Worm (Caenorhabditis elegans) whole organism, mixed stage, embryonic: Measurements from ENCODE around the gene T14B1.1.

Experiments used
- M03D4.4 ChIP-seq: sonication (generic microtip); optimal IDR thresholded peaks from 2 replicates; lab custom pipeline; 2017; ENCODE audit warnings: mild to moderate bottlenecking, missing genetic modification characterization, missing compliant biosample characterization
- ces-1 ChIP-seq: fragments of 150-350 bp; optimal IDR thresholded peaks from 2 replicates; lab custom pipeline; 2014; ENCODE audit warnings: missing biosample characterization, missing genetic modification reagents, missing genetic modification characterization
- drap-1 ChIP-seq: fragments of 200-800 bp; sonication (Bioruptor generic); optimal IDR thresholded peaks from 3 replicates; lab custom pipeline; 2018; ENCODE audit warnings: mild to moderate bottlenecking, missing genetic modification characterization, missing compliant biosample characterization
- elt-1 ChIP-seq: sonication (generic microtip); optimal IDR thresholded peaks from 2 replicates; lab custom pipeline; 2017; ENCODE audit warnings: missing genetic modification characterization, mild to moderate bottlenecking, missing compliant biosample characterization, antibody characterized with exemption, moderate library complexity, borderline replicate concordance; ENCODE audit not compliant: insufficient read depth
- elt-3 ChIP-seq: fragments of 150-350 bp; optimal IDR thresholded peaks from 2 replicates; lab custom pipeline; 2014; ENCODE audit warnings: missing biosample characterization, missing genetic modification characterization
- mab-5 ChIP-seq: fragments of 150-350 bp; optimal IDR thresholded peaks from 2 replicates; lab custom pipeline; 2014; ENCODE audit warnings: missing biosample characterization, missing genetic modification characterization
- nhr-76 ChIP-seq: sonication (generic microtip); optimal IDR thresholded peaks from 2 replicates; lab custom pipeline; 2017; ENCODE audit warnings: missing biosample characterization, missing genetic modification characterization
- snpc-4 ChIP-seq: fragments of 150-350 bp; optimal IDR thresholded peaks from 2 replicates; lab custom pipeline; 2014; ENCODE audit warnings: missing biosample characterization, missing genetic modification characterization

- no peak for TF ChIP-seq elt-1 (tag; lab: Kevin White, UChicago)
- TF ChIP-seq drap-1 (GFP tag; lab: Kevin White, UChicago) = no peak
- TF ChIP-seq ces-1 (GFP tag; lab: Kevin White, UChicago) = peak; percentile 22
- TF ChIP-seq M03D4.4 (tag; lab: Kevin White, UChicago) = no peak
- TF ChIP-seq mab-5 (tag; lab: Kevin White, UChicago) = no peak
- no peak for TF ChIP-seq snpc-4
- no peak for TF ChIP-seq elt-3 (tag; lab: Kevin White, UChicago)
- TF ChIP-seq nhr-76 (tag; lab: Kevin White, UChicago) = no peak
Observed at ce11 chrX:9702790-9703189, 34.3 kb upstream of the T14B1.1 start.
